Fruit fly (Drosophila melanogaster) S2 (cell line): Measurements from ENCODE around the gene CG7214.

Experiments used
- CG8478 ChIP-seq: fragments of >200 bp; optimal IDR thresholded peaks from 2 replicates; lab custom pipeline; 2018
- CTCF ChIP-seq, 2 experiments: fragments of >200 bp; optimal IDR thresholded peaks; 2 replicates each; lab custom pipeline; 2018

The CG7214 gene

dm6 chr2L:7703534-7703933 lies 41.1 kb downstream of the CG7214 start:
- no peak for TF ChIP-seq CG8478 (lab: Kevin White, UChicago)

- TF ChIP-seq CTCF (optimal IDR thresholded peaks at IDR 0.05; lab: Kevin White, UChicago): no peak
- TF ChIP-seq CG8478 (lab: Kevin White, UChicago): no peak
Observed at dm6 chr2L:7702383-7703188, 42.1 kb downstream of the CG7214 start, which contains the start of gene Tep3. Gene Tep3 (plus strand): TSS chr2L:7702805.

- TF ChIP-seq CG8478 (lab: Kevin White, UChicago) (no peak), CTCF (optimal IDR thresholded peaks at IDR 0.05; lab: Kevin White, UChicago) (no peak)
Observed at dm6 chr2L:7701417-7701816, 43.2 kb downstream of the CG7214 start, which contains the start of gene Tep2. Gene Tep2 (minus strand): TSS chr2L:7701601.
